Worm (Caenorhabditis elegans): ENCODE data around the gene C33D9.3.

The C33D9.3 gene

ce11 chrIV:8752492-8752891 lies 40.2 kb downstream of the C33D9.3 start:
- TF ChIP-seq nhr-11 (tag; optimal IDR thresholded peaks at IDR 0.05) (no peak), eor-1 (tag; optimal IDR thresholded peaks at IDR 0.05) (no peak), elt-1 (tag; optimal IDR thresholded peaks at IDR 0.05) (no peak), ztf-11 (tag; optimal IDR thresholded peaks at IDR 0.05) (no peak), sea-2 (GFP tag; optimal IDR thresholded peaks at IDR 0.05) (no peak), mdl-1 (tag; optimal IDR thresholded peaks at IDR 0.05) (no peak), snpc-4 (tag; optimal IDR thresholded peaks at IDR 0.05) (no peak), lsy-12 (tag; optimal IDR thresholded peaks at IDR 0.05) (no peak), nhr-76 (tag; optimal IDR thresholded peaks at IDR 0.05) (no peak), ztf-4 (tag; optimal IDR thresholded peaks at IDR 0.05) (no peak), nhr-12 (tag; optimal IDR thresholded peaks at IDR 0.05) (no peak), lin-39 (tag; optimal IDR thresholded peaks at IDR 0.05) (no peak), daf-12 (tag; optimal IDR thresholded peaks at IDR 0.05) (no peak), nfya-1 (tag; optimal IDR thresholded peaks at IDR 0.05; ENCODE audit: insufficient read depth) (no peak), elt-3 (tag; optimal IDR thresholded peaks at IDR 0.05) (no peak), aly-2 (tag; optimal IDR thresholded peaks at IDR 0.05) (no peak), jun-1 (tag; optimal IDR thresholded peaks at IDR 0.05) (no peak)

- TF ChIP-seq skn-1 (tag; optimal IDR thresholded peaks at IDR 0.05) (no peak), snpc-4 (tag; optimal IDR thresholded peaks at IDR 0.05) (no peak), lin-39 (tag; optimal IDR thresholded peaks at IDR 0.05) (no peak), jun-1 (tag; optimal IDR thresholded peaks at IDR 0.05) (no peak), nfya-1 (tag; optimal IDR thresholded peaks at IDR 0.05; ENCODE audit: insufficient read depth) (peak; percentile 71)
Observed at ce11 chrIV:8748967-8749366, 43.7 kb downstream of the C33D9.3 start.

- no peak for TF ChIP-seq fos-1 (tag; optimal IDR thresholded peaks at IDR 0.05)
- no peak for TF ChIP-seq nhr-67 (tag; optimal IDR thresholded peaks at IDR 0.05)
- TF ChIP-seq eor-1 (tag; optimal IDR thresholded peaks at IDR 0.05), result no peak
- TF ChIP-seq nhr-76 (tag; optimal IDR thresholded peaks at IDR 0.05), result no peak
- no peak for TF ChIP-seq zag-1 (tag; optimal IDR thresholded peaks at IDR 0.05)
- no peak for TF ChIP-seq nfya-1 (tag; optimal IDR thresholded peaks at IDR 0.05; ENCODE audit: insufficient read depth)
- TF ChIP-seq elt-2 (tag; optimal IDR thresholded peaks at IDR 0.05), result no peak
- TF ChIP-seq unc-62 (GFP tag; optimal IDR thresholded peaks at IDR 0.05), result no peak
- TF ChIP-seq ceh-16 (tag; optimal IDR thresholded peaks at IDR 0.05), result no peak
- no peak for TF ChIP-seq nhr-11 (tag; optimal IDR thresholded peaks at IDR 0.05)
- no peak for TF ChIP-seq sea-2 (GFP tag; optimal IDR thresholded peaks at IDR 0.05)
- no peak for TF ChIP-seq ceh-82 (tag; optimal IDR thresholded peaks at IDR 0.05)
- TF ChIP-seq egl-27 (tag; optimal IDR thresholded peaks at IDR 0.05), result no peak
- no peak for TF ChIP-seq tbx-2 (tag; optimal IDR thresholded peaks at IDR 0.05)
- no peak for TF ChIP-seq aly-2 (tag; optimal IDR thresholded peaks at IDR 0.05)
- no peak for TF ChIP-seq elt-3 (tag; optimal IDR thresholded peaks at IDR 0.05)
- TF ChIP-seq lin-15B (tag; optimal IDR thresholded peaks at IDR 0.05), result no peak
- TF ChIP-seq unc-39 (tag; optimal IDR thresholded peaks at IDR 0.05), result no peak
- no peak for TF ChIP-seq nhr-25 (tag; optimal IDR thresholded peaks at IDR 0.05)
Observed at ce11 chrIV:8745591-8746302, 47.0 kb downstream of the C33D9.3 start, which contains the start of the genes F20C5.7 and parg-1. TSS of gene F20C5.7 (minus strand) at chrIV:8745691. TSS of gene parg-1 (plus strand) at chrIV:8746252.

- peak; percentile 32 for TF ChIP-seq jun-1 (tag; optimal IDR thresholded peaks at IDR 0.05)
- TF ChIP-seq nhr-43 (tag; optimal IDR thresholded peaks at IDR 0.05; ENCODE audit: poor library complexity, severe bottlenecking), result peak; percentile 45
- peak; percentile 9 for TF ChIP-seq egl-27 (tag; optimal IDR thresholded peaks at IDR 0.05)
- peak; percentile 73 for TF ChIP-seq elt-2 (tag; optimal IDR thresholded peaks at IDR 0.05)
- TF ChIP-seq nhr-25 (tag; optimal IDR thresholded peaks at IDR 0.05), result peak; percentile 37
- peak; percentile 34 for TF ChIP-seq lin-39 (tag; optimal IDR thresholded peaks at IDR 0.05)
- TF ChIP-seq nfya-1 (tag; optimal IDR thresholded peaks at IDR 0.05; ENCODE audit: insufficient read depth), result peak; percentile 84
- TF ChIP-seq pqm-1 (tag; optimal IDR thresholded peaks at IDR 0.05), result peak; percentile 59
- no peak for TF ChIP-seq nhr-237 (tag; optimal IDR thresholded peaks at IDR 0.05)
- peak; percentile 77 for TF ChIP-seq snpc-4 (tag; optimal IDR thresholded peaks at IDR 0.05)
- TF ChIP-seq ceh-28 (tag; optimal IDR thresholded peaks at IDR 0.05), result peak; percentile 2
- no peak for TF ChIP-seq fos-1 (tag; optimal IDR thresholded peaks at IDR 0.05)
- TF ChIP-seq tbx-2 (tag; optimal IDR thresholded peaks at IDR 0.05), result no peak
- peak; percentile 74 for TF ChIP-seq lin-15B (tag; optimal IDR thresholded peaks at IDR 0.05)
- TF ChIP-seq fkh-2 (tag; optimal IDR thresholded peaks at IDR 0.05), result no peak
- peak; percentile 10 for TF ChIP-seq skn-1 (tag; optimal IDR thresholded peaks at IDR 0.05)
- no peak for TF ChIP-seq nhr-67 (tag; optimal IDR thresholded peaks at IDR 0.05)
- TF ChIP-seq ama-1 (optimal IDR thresholded peaks at IDR 0.05), result no peak
- peak; percentile 49 for TF ChIP-seq egl-5 (tag; optimal IDR thresholded peaks at IDR 0.05)
- no peak for TF ChIP-seq nhr-28 (tag; optimal IDR thresholded peaks at IDR 0.05)
- peak; percentile 90 for TF ChIP-seq pha-4 (tag; optimal IDR thresholded peaks at IDR 0.05)
- TF ChIP-seq lsy-12 (tag; optimal IDR thresholded peaks at IDR 0.05), result peak; percentile 56
- TF ChIP-seq unc-62 (GFP tag; optimal IDR thresholded peaks at IDR 0.05), result no peak
- peak; percentile 23 for TF ChIP-seq R02D3.7 (tag; optimal IDR thresholded peaks at IDR 0.05)
- TF ChIP-seq hmg-11 (tag; optimal IDR thresholded peaks at IDR 0.05), result peak; percentile 73
Observed at ce11 chrIV:8743654-8744332, 48.9 kb downstream of the C33D9.3 start, which contains the start of gene F21D5.7. TSS of gene F21D5.7 (minus strand) at chrIV:8743704.

Measured in whole organism, L3 larva.